Worm (Caenorhabditis elegans) whole organism, late embryonic: ENCODE measurements around the gene fbxa-116.

Experiments
- C08G9.2 ChIP-seq: sonication (generic microtip); optimal IDR thresholded peaks from 2 replicates; lab custom pipeline; 2016; ENCODE audit warnings: mild to moderate bottlenecking, missing genetic modification characterization, moderate library complexity, missing compliant biosample characterization
- K02D7.2 ChIP-seq: sonication (generic microtip); optimal IDR thresholded peaks from 2 replicates; lab custom pipeline; 2017; ENCODE audit warnings: mild to moderate bottlenecking, missing genetic modification characterization, missing compliant biosample characterization
- Y22D7AL.16 ChIP-seq: sonication (generic microtip); optimal IDR thresholded peaks from 2 replicates; lab custom pipeline; 2016; ENCODE audit warnings: missing genetic modification characterization, missing compliant biosample characterization
- ahr-1 ChIP-seq: sonication (generic microtip); optimal IDR thresholded peaks from 2 replicates; lab custom pipeline; 2016; ENCODE audit warnings: missing genetic modification characterization, missing compliant biosample characterization
- ceh-18 ChIP-seq: sonication (generic microtip); optimal IDR thresholded peaks from 2 replicates; lab custom pipeline; 2016; ENCODE audit warnings: missing genetic modification characterization, missing compliant biosample characterization
- ceh-19 ChIP-seq: fragments of 200-800 bp; sonication (Bioruptor generic); optimal IDR thresholded peaks from 2 replicates; lab custom pipeline; 2018; ENCODE audit warnings: mild to moderate bottlenecking, missing genetic modification characterization, missing compliant biosample characterization
- ceh-22 ChIP-seq: sonication (generic microtip); optimal IDR thresholded peaks from 2 replicates; lab custom pipeline; 2017; ENCODE audit warnings: missing biosample characterization, missing genetic modification characterization
- ceh-24 ChIP-seq: sonication (generic microtip); optimal IDR thresholded peaks from 2 replicates; lab custom pipeline; 2016; ENCODE audit warnings: mild to moderate bottlenecking, missing genetic modification characterization, missing compliant biosample characterization
- ceh-31 ChIP-seq: sonication (generic microtip); optimal IDR thresholded peaks from 2 replicates; lab custom pipeline; 2016; ENCODE audit warnings: missing genetic modification characterization, missing compliant biosample characterization
- ceh-45 ChIP-seq: fragments of 200-800 bp; sonication (Bioruptor generic); IDR thresholded peaks from 2 replicates; pipeline ENCODE4 v1.3.6; 2022; ENCODE audit warnings: missing genetic modification reagents, missing genetic modification characterization, missing compliant biosample characterization
- ceh-48 ChIP-seq: sonication (generic microtip); optimal IDR thresholded peaks from 2 replicates; lab custom pipeline; 2016; ENCODE audit warnings: missing genetic modification characterization, inconsistent platforms, missing compliant biosample characterization
- ceh-9 ChIP-seq: sonication (generic microtip); optimal IDR thresholded peaks from 2 replicates; lab custom pipeline; 2016; ENCODE audit warnings: mild to moderate bottlenecking, missing genetic modification characterization, inconsistent platforms, missing compliant biosample characterization
- dmd-4 ChIP-seq: sonication (generic microtip); optimal IDR thresholded peaks from 2 replicates; lab custom pipeline; 2016; ENCODE audit warnings: borderline replicate concordance, missing genetic modification characterization, missing compliant biosample characterization
- dve-1 ChIP-seq: sonication (generic microtip); optimal IDR thresholded peaks from 2 replicates; lab custom pipeline; 2017; ENCODE audit warnings: antibody characterized with exemption, mild to moderate bottlenecking, missing genetic modification characterization, missing compliant biosample characterization
- elt-2 ChIP-seq: sonication (generic microtip); optimal IDR thresholded peaks from 2 replicates; lab custom pipeline; 2016; ENCODE audit warnings: missing genetic modification reagents, missing genetic modification characterization, missing compliant biosample characterization
- elt-4 ChIP-seq: sonication (generic microtip); optimal IDR thresholded peaks from 2 replicates; lab custom pipeline; 2016; ENCODE audit warnings: missing genetic modification characterization, missing compliant biosample characterization
- fkh-6 ChIP-seq: sonication (generic microtip); optimal IDR thresholded peaks from 2 replicates; lab custom pipeline; 2016; ENCODE audit warnings: missing genetic modification characterization, missing compliant biosample characterization
- gmeb-2 ChIP-seq: sonication (generic microtip); optimal IDR thresholded peaks from 2 replicates; lab custom pipeline; 2016; ENCODE audit warnings: missing genetic modification characterization, inconsistent platforms, missing compliant biosample characterization
- hlh-13 ChIP-seq: fragments of 200-800 bp; sonication (Bioruptor generic); optimal IDR thresholded peaks from 2 replicates; lab custom pipeline; 2018; ENCODE audit warnings: mild to moderate bottlenecking, missing genetic modification characterization, missing compliant biosample characterization
- hlh-6 ChIP-seq: sonication (generic microtip); optimal IDR thresholded peaks from 2 replicates; lab custom pipeline; 2016; ENCODE audit warnings: missing genotype, missing genetic modification characterization, missing compliant biosample characterization
- lim-6 ChIP-seq: sonication (generic microtip); optimal IDR thresholded peaks from 2 replicates; lab custom pipeline; 2016; ENCODE audit warnings: missing genetic modification characterization, missing compliant biosample characterization
- nhr-11 ChIP-seq: fragments of 150-350 bp; optimal IDR thresholded peaks from 2 replicates; lab custom pipeline; 2014; ENCODE audit warnings: missing biosample characterization, missing genetic modification characterization
- nhr-232 ChIP-seq: sonication (generic microtip); optimal IDR thresholded peaks from 2 replicates; lab custom pipeline; 2016; ENCODE audit warnings: missing genetic modification characterization, missing compliant biosample characterization
- pag-3 ChIP-seq: sonication (generic microtip); optimal IDR thresholded peaks from 2 replicates; lab custom pipeline; 2016; ENCODE audit warnings: missing compliant biosample characterization, missing genetic modification characterization, borderline replicate concordance
- pha-2 ChIP-seq: sonication (generic microtip); optimal IDR thresholded peaks from 2 replicates; lab custom pipeline; 2017; ENCODE audit warnings: mild to moderate bottlenecking, missing genetic modification characterization, missing compliant biosample characterization
- pha-4 ChIP-seq: fragments of 150-350 bp; optimal IDR thresholded peaks from 2 replicates; lab custom pipeline; 2018; ENCODE audit warnings: missing biosample characterization, missing genetic modification reagents, missing genetic modification characterization
- pros-1 ChIP-seq: fragments of 150-350 bp; optimal IDR thresholded peaks from 2 replicates; lab custom pipeline; 2014; ENCODE audit warnings: missing biosample characterization, missing genetic modification reagents, missing genetic modification characterization
- rnt-1 ChIP-seq: sonication (generic microtip); optimal IDR thresholded peaks from 2 replicates; lab custom pipeline; 2016; ENCODE audit warnings: missing genetic modification characterization, missing compliant biosample characterization
- sdc-2 ChIP-seq: sonication (generic microtip); optimal IDR thresholded peaks from 2 replicates; lab custom pipeline; 2016; ENCODE audit warnings: missing genotype, missing genetic modification characterization, missing compliant biosample characterization
- sox-4 ChIP-seq: sonication (generic microtip); optimal IDR thresholded peaks from 2 replicates; lab custom pipeline; 2017; ENCODE audit warnings: mild to moderate bottlenecking, missing genetic modification characterization, inconsistent platforms, missing compliant biosample characterization
- syd-9 ChIP-seq: sonication (generic microtip); optimal IDR thresholded peaks from 2 replicates; lab custom pipeline; 2016; ENCODE audit warnings: mild to moderate bottlenecking, missing genetic modification characterization, moderate library complexity, missing compliant biosample characterization
- tbx-2 ChIP-seq: sonication (generic microtip); optimal IDR thresholded peaks from 2 replicates; lab custom pipeline; 2016; ENCODE audit warnings: missing genetic modification characterization, missing compliant biosample characterization
- ttx-3 ChIP-seq: sonication (generic microtip); optimal IDR thresholded peaks from 2 replicates; lab custom pipeline; 2016; ENCODE audit warnings: missing genetic modification reagents, missing genetic modification characterization, missing compliant biosample characterization
- unc-86 ChIP-seq: sonication (generic microtip); optimal IDR thresholded peaks from 2 replicates; lab custom pipeline; 2016; ENCODE audit warnings: missing genetic modification characterization, missing compliant biosample characterization

Gene fbxa-116

DNA sequence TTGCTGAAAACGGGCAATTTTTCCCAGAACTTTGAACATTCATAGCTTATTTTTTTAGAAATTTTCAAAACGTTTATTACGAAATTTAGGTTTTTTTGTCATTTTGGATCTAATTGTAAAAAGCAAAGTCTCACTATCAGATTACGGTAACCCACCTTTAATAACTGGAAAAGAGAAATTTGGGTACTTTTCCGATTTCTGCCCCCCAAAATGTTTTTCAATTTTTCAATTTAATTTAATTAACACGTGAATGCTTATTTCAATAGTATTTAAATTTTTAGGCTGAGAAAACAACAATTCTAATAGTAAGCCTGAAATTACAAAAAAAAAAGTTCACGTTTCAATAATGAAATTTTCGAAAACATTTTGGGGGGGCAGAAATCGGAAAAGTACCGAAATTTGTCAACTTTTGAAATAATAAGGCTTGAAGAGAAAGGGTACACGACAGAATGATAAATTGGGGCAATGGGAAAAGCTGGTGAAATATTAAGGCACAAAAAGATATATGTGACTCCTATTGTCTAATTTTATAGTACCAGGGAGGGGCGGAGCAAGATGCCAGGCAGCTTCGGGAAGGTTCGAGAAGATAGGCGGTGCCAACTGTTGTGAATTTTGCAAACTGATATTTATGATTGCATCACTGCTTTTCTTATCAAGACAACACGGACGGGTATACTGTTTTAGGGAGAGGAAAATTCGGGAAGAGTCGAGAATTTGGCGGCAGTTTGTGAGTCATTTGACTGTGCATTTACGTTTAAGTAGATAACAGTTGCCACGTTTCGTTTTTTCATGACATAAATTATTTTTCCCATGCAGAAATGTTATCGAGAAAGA lies 24.4 kb downstream of the fbxa-116 start, which contains the start of gene F19B2.5:
F19B2.5 (minus strand) TSS at position 107 of the 834 bp plus-strand sequence.
- TF ChIP-seq sox-4 = no peak
- TF ChIP-seq ceh-45 (GFP tag; lab: Robert Waterston, UW) = no peak
- peak; percentile 69 for TF ChIP-seq elt-2 (tag; lab: Kevin White, UChicago)
- TF ChIP-seq tbx-2 (tag; lab: Kevin White, UChicago) = no peak

DNA sequence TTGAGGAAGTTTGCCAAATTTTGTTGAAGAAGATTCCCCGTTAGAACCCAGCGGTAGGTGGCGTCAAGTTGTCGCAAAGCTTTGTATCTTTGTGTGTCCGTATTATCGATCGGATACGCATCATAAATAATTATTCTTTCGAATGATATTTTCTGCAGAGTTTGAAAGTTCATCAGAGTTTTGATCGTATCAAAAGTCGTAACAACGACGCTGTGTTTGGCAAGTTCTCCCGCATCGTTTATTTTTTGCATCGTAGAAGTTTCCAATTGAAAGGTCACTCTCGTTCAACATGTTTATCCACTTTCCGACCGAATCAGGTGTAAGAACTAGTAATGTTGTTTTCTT lies 25.6 kb downstream of the fbxa-116 start:
- TF ChIP-seq unc-86 = no peak
- TF ChIP-seq ceh-45 (GFP tag; lab: Robert Waterston, UW) = no peak
- TF ChIP-seq pros-1 (tag; lab: Kevin White, UChicago) = no peak

DNA sequence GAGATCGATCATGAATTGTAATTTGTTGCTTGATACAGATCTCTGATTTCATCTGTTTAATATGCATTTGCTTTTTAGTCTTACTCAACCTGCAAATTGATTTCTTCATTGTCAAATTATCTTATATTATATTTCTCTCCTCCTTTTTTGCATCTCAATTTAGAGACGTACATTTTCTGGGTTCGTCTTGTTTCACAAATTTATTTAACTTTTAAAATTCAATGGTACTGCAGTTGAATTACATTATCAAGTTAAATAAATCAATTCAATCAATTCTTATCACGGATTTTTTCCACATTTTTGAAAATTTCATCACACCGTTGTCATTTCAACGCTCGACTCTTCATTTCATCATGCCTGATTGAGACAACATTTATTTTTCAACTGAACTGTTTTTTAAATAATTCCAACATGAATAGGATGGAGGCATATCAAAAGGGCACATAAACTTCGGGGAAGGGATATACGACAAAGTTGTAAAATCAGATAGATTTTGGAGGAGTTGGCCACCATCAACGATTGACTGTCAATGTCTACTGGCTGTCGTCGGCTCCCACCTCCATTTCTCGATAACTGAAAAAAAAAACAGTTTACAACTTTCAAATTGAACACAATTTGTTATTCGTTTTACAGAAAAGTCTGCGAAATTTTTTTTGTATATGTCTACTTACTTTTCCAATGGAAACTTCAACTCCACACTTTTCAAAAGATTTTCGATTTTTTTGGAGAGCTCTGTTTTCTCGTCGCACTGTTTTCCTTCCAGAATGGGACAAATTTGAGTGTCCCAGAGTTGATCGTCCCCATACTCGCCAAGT lies 26.2 kb downstream of the fbxa-116 start:
- TF ChIP-seq ceh-48 (tag; lab: Kevin White, UChicago) = no peak
- no peak for TF ChIP-seq K02D7.2 (tag; lab: Kevin White, UChicago)
- TF ChIP-seq dmd-4 (tag; lab: Kevin White, UChicago) = no peak
- no peak for TF ChIP-seq syd-9 (tag; lab: Kevin White, UChicago)
- TF ChIP-seq nhr-232 (tag; lab: Kevin White, UChicago) = no peak
- no peak for TF ChIP-seq elt-2 (tag; lab: Kevin White, UChicago)
- TF ChIP-seq C08G9.2 = no peak
- TF ChIP-seq dve-1 (tag; lab: Kevin White, UChicago) = no peak
- TF ChIP-seq Y22D7AL.16 (tag; lab: Kevin White, UChicago) = no peak
- TF ChIP-seq ceh-18 (tag; lab: Kevin White, UChicago) = no peak
- no peak for TF ChIP-seq ttx-3 (tag; lab: Kevin White, UChicago)
- no peak for TF ChIP-seq pha-4
- no peak for TF ChIP-seq ceh-45 (GFP tag; lab: Robert Waterston, UW)
- TF ChIP-seq nhr-11 = no peak
- TF ChIP-seq hlh-13 (GFP tag; lab: Kevin White, UChicago) = no peak
- no peak for TF ChIP-seq elt-4 (tag; lab: Kevin White, UChicago)

DNA sequence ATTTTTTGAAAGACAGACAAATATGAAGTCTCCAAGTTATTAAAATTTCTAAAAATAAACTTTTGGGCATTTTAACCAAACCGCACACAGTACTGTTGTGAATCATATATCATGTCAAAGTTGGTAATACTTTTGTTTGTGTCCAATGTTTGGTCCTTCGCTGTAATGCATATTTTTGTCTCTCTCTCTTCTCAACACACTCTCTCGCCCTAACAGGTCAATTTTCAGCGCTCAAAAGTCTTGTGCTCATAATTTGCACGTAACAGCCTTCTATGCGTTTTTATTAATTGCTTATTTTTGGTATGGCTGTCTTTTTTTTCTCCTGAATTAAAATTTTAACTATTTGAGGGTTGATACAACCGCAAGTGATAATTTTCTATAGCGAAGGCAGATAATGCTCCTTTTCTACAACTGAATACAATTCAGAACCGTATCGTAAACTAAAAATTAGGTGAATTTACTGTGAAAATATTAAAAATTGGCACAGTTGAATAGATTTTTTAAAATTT lies 26.9 kb downstream of the fbxa-116 start:
- TF ChIP-seq ceh-19 (GFP tag; lab: Kevin White, UChicago) = no peak
- no peak for TF ChIP-seq lim-6 (tag; lab: Kevin White, UChicago)
- no peak for TF ChIP-seq ceh-31 (tag; lab: Kevin White, UChicago)
- no peak for TF ChIP-seq ceh-45 (GFP tag; lab: Robert Waterston, UW)

DNA sequence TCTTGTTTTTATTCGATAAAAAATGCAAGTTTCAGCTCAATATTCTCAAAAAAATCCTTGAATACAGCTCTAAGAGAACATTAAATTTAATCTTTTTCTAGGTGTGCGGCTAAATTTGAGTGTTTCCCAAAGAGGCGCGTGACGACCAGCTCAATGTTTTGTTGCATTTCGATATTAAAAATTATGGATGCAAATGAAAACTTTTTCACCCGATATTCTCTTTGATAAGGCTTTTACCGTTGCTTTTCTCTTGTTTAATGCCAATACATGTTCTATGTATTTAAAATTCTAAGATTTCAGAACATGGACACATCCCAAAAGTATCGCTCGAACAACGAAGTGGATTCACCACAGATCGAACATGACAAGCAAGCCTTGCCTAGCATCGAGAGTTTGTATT lies 30.5 kb downstream of the fbxa-116 start, which contains the start of gene F19B2.6:
F19B2.6 (plus strand) TSS at position 301 of the 400 bp plus-strand sequence.
- no peak for TF ChIP-seq ceh-24 (tag; lab: Kevin White, UChicago)
- TF ChIP-seq ceh-31 (tag; lab: Kevin White, UChicago) = no peak
- TF ChIP-seq pag-3 (tag; lab: Kevin White, UChicago) = no peak

DNA sequence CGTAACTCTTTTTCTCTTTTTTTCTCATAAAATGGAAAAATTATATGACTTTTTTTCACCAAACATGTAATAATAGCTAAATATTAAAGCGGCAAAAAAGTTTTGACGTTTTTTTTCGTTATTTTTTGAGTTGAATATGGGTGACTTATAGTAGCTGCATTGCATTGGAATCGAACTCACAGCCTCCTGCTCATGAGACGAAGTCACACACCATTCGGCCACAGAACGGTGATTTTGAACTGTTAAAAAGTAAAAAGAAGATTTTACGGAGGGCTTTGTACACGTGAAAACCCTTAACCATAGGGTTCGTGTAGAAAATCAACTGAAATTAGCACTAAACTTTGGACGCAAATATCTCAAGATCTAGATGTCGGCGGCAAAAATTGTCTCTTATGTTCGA lies 36.8 kb downstream of the fbxa-116 start:
- TF ChIP-seq hlh-6 (no peak), K02D7.2 (tag; lab: Kevin White, UChicago) (no peak), gmeb-2 (tag; lab: Kevin White, UChicago) (no peak), ceh-22 (tag; lab: Kevin White, UChicago) (no peak), pha-2 (tag; lab: Kevin White, UChicago) (no peak), rnt-1 (tag; lab: Kevin White, UChicago) (no peak), sdc-2 (tag; lab: Kevin White, UChicago) (no peak), syd-9 (tag; lab: Kevin White, UChicago) (no peak), fkh-6 (tag; lab: Kevin White, UChicago) (no peak), ahr-1 (no peak), ceh-9 (tag; lab: Kevin White, UChicago) (no peak)
